Worm (Caenorhabditis elegans): ENCODE results near the gene K10G4.5.

- TF ChIP-seq nhr-11 (tag; optimal IDR thresholded peaks at IDR 0.05): no peak
- TF ChIP-seq blmp-1 (tag; optimal IDR thresholded peaks at IDR 0.05; ENCODE audit: insufficient read depth): no peak
- TF ChIP-seq ceh-82 (tag; optimal IDR thresholded peaks at IDR 0.05): no peak
- no peak for TF ChIP-seq lsy-2 (tag; optimal IDR thresholded peaks at IDR 0.05)
Observed at ce11 chrV:17347602-17348001, 46.3 kb upstream of the K10G4.5 start, which contains the start of gene skr-5.
